Worm (Caenorhabditis elegans) whole organism, L1 larva: ENCODE measurements around the gene asp-18.

Experiments
- aly-2 ChIP-seq: fragments of 150-350 bp; optimal IDR thresholded peaks from 2 replicates; lab custom pipeline; 2014; ENCODE audit warnings: missing biosample characterization, missing genetic modification characterization
- elt-3 ChIP-seq, 6 experiments: fragments of 150-350 bp in 1 of 6; sonication (generic microtip); optimal IDR thresholded peaks; 2 replicates each; lab custom pipeline; 2017 to 2018; ENCODE audit warnings: missing biosample characterization in 6 of 6, missing genetic modification characterization in 6 of 6, inconsistent platforms in 1 of 6
- lin-13 ChIP-seq: fragments of 150-350 bp; optimal IDR thresholded peaks from 2 replicates; lab custom pipeline; 2014; ENCODE audit warnings: missing biosample characterization, missing genetic modification reagents, missing genetic modification characterization
- lsy-2 ChIP-seq, 2 experiments: fragments of 150-350 bp; optimal IDR thresholded peaks; 2 replicates each; lab custom pipeline; 2014; ENCODE audit warnings: missing biosample characterization in 2 of 2, missing genetic modification characterization in 2 of 2
- pqm-1 ChIP-seq: sonication (generic microtip); optimal IDR thresholded peaks from 3 replicates; lab custom pipeline; 2017; ENCODE audit warnings: missing biosample characterization, missing genetic modification characterization
- tlp-1 ChIP-seq: fragments of 150-350 bp; optimal IDR thresholded peaks from 2 replicates; lab custom pipeline; 2014; ENCODE audit warnings: missing biosample characterization, missing genetic modification characterization

- no peak for TF ChIP-seq elt-3 (tag; optimal IDR thresholded peaks at IDR 0.05; lab: Kevin White, UChicago)
- no peak for TF ChIP-seq pqm-1 (tag; lab: Kevin White, UChicago)
- TF ChIP-seq aly-2 (tag; lab: Kevin White, UChicago): no peak
- no peak for TF ChIP-seq tlp-1
- TF ChIP-seq lin-13 (GFP tag; lab: Kevin White, UChicago): no peak
- TF ChIP-seq lsy-2 (tag; optimal IDR thresholded peaks at IDR 0.05; lab: Kevin White, UChicago): no peak
Measured at ce11 chrV:18772761-18773160, 41.3 kb upstream of the asp-18 start, which contains the start of gene clec-257.
